Worm (Caenorhabditis elegans): Measurements from ENCODE around the gene ets-4.

Gene ets-4

ce11 chrX:6519946-6520345 is 1.3 kb downstream of the ets-4 start:
- no peak for TF ChIP-seq dmd-4 (tag; optimal IDR thresholded peaks at IDR 0.05; ENCODE audit: borderline replicate concordance)
- TF ChIP-seq ceh-31 (tag; optimal IDR thresholded peaks at IDR 0.05), result no peak

DNA sequence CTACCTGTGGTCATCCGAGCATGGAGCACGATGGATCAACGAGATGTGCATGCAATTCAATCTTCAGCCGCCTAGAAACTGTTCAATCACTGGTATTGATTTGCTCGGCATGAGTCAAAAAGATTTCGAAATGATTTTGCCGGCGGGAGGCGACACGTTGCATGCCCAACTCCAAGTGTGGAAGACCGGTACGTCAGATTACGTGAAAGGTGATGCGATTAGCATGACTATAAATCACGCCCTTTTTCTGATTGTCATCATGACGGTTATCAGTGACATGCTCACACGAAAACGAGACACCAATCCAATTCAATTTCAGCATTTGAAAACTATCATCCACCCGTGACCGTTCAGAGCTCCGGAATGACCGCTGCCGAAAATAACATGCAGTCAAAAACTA is 2.0 kb downstream of the ets-4 start:
- TF ChIP-seq ceh-45 (GFP tag; IDR thresholded peaks at IDR 0.05) (no peak), pha-4 (tag; optimal IDR thresholded peaks at IDR 0.05) (no peak), sdc-2 (tag; optimal IDR thresholded peaks at IDR 0.05) (no peak), nhr-11 (tag; optimal IDR thresholded peaks at IDR 0.05) (no peak), unc-86 (tag; optimal IDR thresholded peaks at IDR 0.05) (no peak), ama-1 (optimal IDR thresholded peaks at IDR 0.05) (no peak)

DNA sequence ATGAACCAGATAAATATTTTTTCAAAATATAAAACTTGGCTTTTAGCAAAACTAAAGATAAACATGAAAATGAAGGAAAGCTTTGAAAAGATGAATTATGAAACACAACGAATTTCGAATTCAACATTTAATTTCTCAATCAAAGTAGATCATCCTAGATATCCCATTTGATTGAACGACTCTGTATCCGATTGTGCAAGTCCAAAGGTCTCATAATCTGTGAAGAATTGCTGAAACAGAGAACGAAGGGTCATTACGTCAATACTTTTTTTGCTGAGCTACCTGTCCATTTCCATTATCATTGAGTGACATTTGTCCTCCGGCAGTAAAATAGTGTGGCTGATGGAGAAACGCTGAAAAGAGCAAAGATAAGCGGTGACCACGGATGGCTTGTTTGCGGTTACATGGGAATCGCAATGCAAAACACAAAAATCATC is 4.0 kb downstream of the ets-4 start:
- no peak for TF ChIP-seq ceh-48 (tag; optimal IDR thresholded peaks at IDR 0.05)
- peak; percentile 73 for TF ChIP-seq elt-2 (tag; optimal IDR thresholded peaks at IDR 0.05)

- no peak for TF ChIP-seq che-1 (tag; optimal IDR thresholded peaks at IDR 0.05)
- TF ChIP-seq fkh-6 (tag; optimal IDR thresholded peaks at IDR 0.05), result no peak
- TF ChIP-seq tbx-7 (tag; optimal IDR thresholded peaks at IDR 0.05), result no peak
- no peak for TF ChIP-seq unc-3 (GFP tag; conservative IDR thresholded peaks at IDR 0.05)
- no peak for TF ChIP-seq unc-3 (tag; optimal IDR thresholded peaks at IDR 0.05)
- no peak for TF ChIP-seq sox-2 (GFP tag; IDR thresholded peaks at IDR 0.05)
- no peak for TF ChIP-seq T23F11.4 (GFP tag; optimal IDR thresholded peaks at IDR 0.05)
- TF ChIP-seq elt-4 (tag; optimal IDR thresholded peaks at IDR 0.05), result no peak
- TF ChIP-seq K02D7.2 (tag; optimal IDR thresholded peaks at IDR 0.05), result no peak
- TF ChIP-seq hlh-8 (tag; optimal IDR thresholded peaks at IDR 0.05), result no peak
- TF ChIP-seq pha-4 (tag; optimal IDR thresholded peaks at IDR 0.05), result no peak
- no peak for TF ChIP-seq ttx-3 (tag; optimal IDR thresholded peaks at IDR 0.05)
- no peak for TF ChIP-seq npax-4 (tag; optimal IDR thresholded peaks at IDR 0.05)
- TF ChIP-seq dve-1 (tag; optimal IDR thresholded peaks at IDR 0.05), result no peak
- TF ChIP-seq ceh-24 (tag; optimal IDR thresholded peaks at IDR 0.05), result no peak
Observed at ce11 chrX:6530046-6530445, 11.4 kb downstream of the ets-4 start, which contains the start of gene ceh-60. TSS of gene ceh-60 (minus strand) at chrX:6530146.

DNA sequence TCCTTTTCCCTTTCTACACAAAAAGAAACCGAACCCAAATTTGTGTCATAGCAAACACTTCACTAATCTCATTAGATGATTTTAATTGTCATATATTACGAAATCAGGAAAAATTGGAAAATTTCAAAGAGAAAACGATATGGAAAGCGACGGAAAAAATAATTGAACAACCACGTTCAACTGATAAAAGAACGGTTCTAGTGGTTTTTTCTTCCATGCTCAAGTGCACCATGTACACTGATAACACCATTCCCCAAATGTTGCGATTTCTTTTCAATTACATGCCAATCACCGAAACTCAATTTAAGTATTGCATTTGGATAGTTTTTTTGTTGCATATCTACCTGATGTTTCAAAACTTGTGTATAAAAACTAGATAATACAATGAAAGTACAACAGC is 11.9 kb downstream of the ets-4 start:
- TF ChIP-seq ceh-34 (tag; optimal IDR thresholded peaks at IDR 0.05), result no peak
- no peak for TF ChIP-seq dve-1 (tag; optimal IDR thresholded peaks at IDR 0.05)
- TF ChIP-seq pax-1 (tag; optimal IDR thresholded peaks at IDR 0.05), result no peak
- TF ChIP-seq pag-3 (tag; optimal IDR thresholded peaks at IDR 0.05; ENCODE audit: borderline replicate concordance), result no peak
- no peak for TF ChIP-seq K09A11.1 (tag; optimal IDR thresholded peaks at IDR 0.05; ENCODE audit: insufficient read depth)
- no peak for TF ChIP-seq ref-2 (tag; optimal IDR thresholded peaks at IDR 0.05)
- TF ChIP-seq ceh-2 (tag; optimal IDR thresholded peaks at IDR 0.05), result no peak
- no peak for TF ChIP-seq unc-55 (GFP tag; optimal IDR thresholded peaks at IDR 0.05)

ce11 chrX:6531896-6532295 is 13.2 kb downstream of the ets-4 start:
- TF ChIP-seq hlh-6 (tag; optimal IDR thresholded peaks at IDR 0.05) (no peak), unc-3 (GFP tag; conservative IDR thresholded peaks at IDR 0.05) (no peak), unc-3 (tag; optimal IDR thresholded peaks at IDR 0.05) (no peak), nhr-11 (tag; optimal IDR thresholded peaks at IDR 0.05) (no peak), ceh-18 (tag; optimal IDR thresholded peaks at IDR 0.05) (no peak), ttx-3 (tag; optimal IDR thresholded peaks at IDR 0.05) (no peak), sox-4 (tag; optimal IDR thresholded peaks at IDR 0.05) (no peak), mec-3 (tag; optimal IDR thresholded peaks at IDR 0.05; ENCODE audit: borderline replicate concordance) (no peak), pros-1 (tag; optimal IDR thresholded peaks at IDR 0.05) (no peak), odd-2 (tag; optimal IDR thresholded peaks at IDR 0.05) (no peak), K09A11.1 (tag; optimal IDR thresholded peaks at IDR 0.05; ENCODE audit: insufficient read depth) (no peak), ceh-24 (tag; optimal IDR thresholded peaks at IDR 0.05) (no peak), npax-4 (tag; optimal IDR thresholded peaks at IDR 0.05) (no peak), ceh-22 (tag; optimal IDR thresholded peaks at IDR 0.05) (no peak), pha-4 (tag; optimal IDR thresholded peaks at IDR 0.05) (no peak)
